Fruit fly (Drosophila melanogaster): Measurements from ENCODE around the gene RPA2.

The RPA2 gene

dm6 chr2L:20904327-20904726 is 21.6 kb downstream of the RPA2 start:
- TF ChIP-seq lab (GFP tag; optimal IDR thresholded peaks at IDR 0.05) (peak; percentile 5), klu (GFP tag; IDR thresholded peaks at IDR 0.05) (no peak), CG34224 (GFP tag; IDR thresholded peaks at IDR 0.05; ENCODE audit: partially characterized antibody) (no peak), ro (GFP tag; IDR thresholded peaks at IDR 0.05) (no peak), gce (GFP tag; IDR thresholded peaks at IDR 0.05) (no peak), CG13894 (tag; optimal IDR thresholded peaks at IDR 0.05) (peak; percentile 94), chinmo (GFP tag; IDR thresholded peaks at IDR 0.05; ENCODE audit: partially characterized antibody) (0 out of 4 replicates have a peak, but pooled peaks have one; percentile 36), grn (GFP tag; optimal IDR thresholded peaks at IDR 0.05) (peak; percentile 15)

DNA sequence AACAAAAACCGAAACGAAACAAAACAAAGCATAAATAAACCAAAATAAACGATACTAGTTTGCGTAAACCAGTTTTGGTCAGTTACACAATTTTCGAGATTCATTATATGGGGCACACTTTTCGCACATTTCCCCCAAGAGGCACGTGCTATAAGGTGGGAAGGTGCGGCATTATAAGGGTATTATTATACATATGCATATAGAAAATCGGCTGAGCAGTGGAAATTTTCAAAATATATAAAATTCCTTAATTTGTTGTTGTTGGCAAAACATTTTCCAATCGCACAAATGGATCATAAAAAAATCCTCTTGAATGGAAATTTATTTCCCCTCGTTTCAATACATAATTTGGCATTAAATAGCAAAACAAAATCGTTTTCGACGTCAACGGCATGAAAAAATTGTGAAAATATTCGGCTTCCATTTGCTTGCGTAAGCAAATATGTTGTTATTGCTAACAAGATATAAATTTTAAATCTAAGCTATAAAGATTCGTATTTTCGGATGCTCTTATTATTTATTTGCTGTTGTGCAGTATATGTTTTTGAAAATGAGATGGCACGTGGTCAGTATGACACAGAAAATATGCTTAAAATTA is 27.4 kb downstream of the RPA2 start:
- TF ChIP-seq CG14667 (GFP tag; IDR thresholded peaks at IDR 0.05) (no peak), emc (GFP tag; optimal IDR thresholded peaks at IDR 0.05) (no peak), CoRest (tag; optimal IDR thresholded peaks at IDR 0.05) (no peak), ftz-f1 (GFP tag; optimal IDR thresholded peaks at IDR 0.05) (no peak), CG16863 (GFP tag; optimal IDR thresholded peaks at IDR 0.05) (no peak), sens (GFP tag) (peak; percentile 29), CG17802 (tag; optimal IDR thresholded peaks at IDR 0.05) (no peak), CG11247 (GFP tag; IDR thresholded peaks at IDR 0.05) (no peak), klu (GFP tag; IDR thresholded peaks at IDR 0.05) (no peak), abd-A (tag; optimal IDR thresholded peaks at IDR 0.05) (peak; percentile 40), br (optimal IDR thresholded peaks at IDR 0.05) (no peak), Atf6 (GFP tag; IDR thresholded peaks at IDR 0.05) (no peak), Pdp1 (GFP tag; optimal IDR thresholded peaks at IDR 0.05) (peak in 1 of 2 experiments; percentile 50), hb (GFP tag; IDR thresholded peaks at IDR 0.05; ENCODE audit: partially characterized antibody) (no peak), CG8388 (GFP tag; optimal IDR thresholded peaks at IDR 0.05) (no peak), Usf (GFP tag; optimal IDR thresholded peaks at IDR 0.05) (no peak), CG8944 (GFP tag; optimal IDR thresholded peaks at IDR 0.05) (no peak), CG12769 (tag; optimal IDR thresholded peaks at IDR 0.05) (no peak), cg (GFP tag; optimal IDR thresholded peaks at IDR 0.05) (no peak), CkIIα-i1 (GFP tag; IDR thresholded peaks at IDR 0.05) (no peak), Hr51 (GFP tag; optimal IDR thresholded peaks at IDR 0.05) (no peak), Spps (tag; optimal IDR thresholded peaks at IDR 0.05) (no peak), CG18476 (GFP tag; optimal IDR thresholded peaks at IDR 0.05) (no peak), zen2 (GFP tag; IDR thresholded peaks at IDR 0.05; ENCODE audit: partially characterized antibody) (no peak), sd (tag; optimal IDR thresholded peaks at IDR 0.05) (peak; percentile 78), CG34422 (GFP tag; IDR thresholded peaks at IDR 0.05) (no peak), CG34224 (GFP tag; IDR thresholded peaks at IDR 0.05; ENCODE audit: partially characterized antibody) (no peak), cwo (GFP tag; optimal IDR thresholded peaks at IDR 0.05) (peak; percentile 66), CG1603 (tag; optimal IDR thresholded peaks at IDR 0.05) (no peak), Meics (GFP tag; optimal IDR thresholded peaks at IDR 0.05) (no peak), run (tag; optimal IDR thresholded peaks at IDR 0.05) (no peak), CG6765 (GFP tag; optimal IDR thresholded peaks at IDR 0.05) (no peak), CG18619 (GFP tag; optimal IDR thresholded peaks at IDR 0.05) (no peak), bowl (GFP tag; IDR thresholded peaks at IDR 0.05) (no peak), CG13123 (GFP tag; optimal IDR thresholded peaks at IDR 0.05) (no peak), Optix (GFP tag; IDR thresholded peaks at IDR 0.05) (no peak), rib (GFP tag; IDR thresholded peaks at IDR 0.05) (no peak), Mrtf (GFP tag; IDR thresholded peaks at IDR 0.05) (no peak)
